Worm (Caenorhabditis elegans) whole organism, early embryonic: ENCODE measurements around the gene R07E5.6.

Experiments used
- ama-1 ChIP-seq: fragments of 150-350 bp; optimal IDR thresholded peaks from 2 replicates; lab custom pipeline; 2014
- flt-1 ChIP-seq: fragments of 200-800 bp; sonication (Bioruptor generic); IDR thresholded peaks from 2 replicates; pipeline ENCODE4 v1.3.6; 2022; ENCODE audit warnings: missing genetic modification characterization, missing compliant biosample characterization
- hmbx-1 ChIP-seq: sonication (generic microtip); optimal IDR thresholded peaks from 2 replicates; lab custom pipeline; 2016; ENCODE audit warnings: mild to moderate bottlenecking, missing genetic modification characterization, missing compliant biosample characterization
- tbx-37 ChIP-seq: fragments of 200-800 bp; sonication (Bioruptor generic); conservative IDR thresholded peaks from 2 replicates; pipeline ENCODE4 v1.3.6; 2022; ENCODE audit warnings: missing genetic modification reagents, missing genetic modification characterization, missing compliant biosample characterization

- TF ChIP-seq tbx-37 (GFP tag; lab: Robert Waterston, UW) (no peak), flt-1 (GFP tag; lab: Robert Waterston, UW) (no peak), ama-1 (lab: Kevin White, UChicago) (no peak), hmbx-1 (no peak)
Observed at ce11 chrIII:4384487-4384886, 14.1 kb upstream of the R07E5.6 start, which contains the start of gene pals-28.
